Worm (Caenorhabditis elegans) whole organism, late embryonic: ENCODE data around the gene grd-11.

Source experiments
- dmd-4 ChIP-seq: sonication (generic microtip); optimal IDR thresholded peaks from 2 replicates; lab custom pipeline; 2016; ENCODE audit warnings: borderline replicate concordance, missing genetic modification characterization, missing compliant biosample characterization
- elt-2 ChIP-seq: sonication (generic microtip); optimal IDR thresholded peaks from 2 replicates; lab custom pipeline; 2016; ENCODE audit warnings: missing genetic modification reagents, missing genetic modification characterization, missing compliant biosample characterization
- fkh-10 ChIP-seq: fragments of 150-350 bp; optimal IDR thresholded peaks from 2 replicates; lab custom pipeline; 2014; ENCODE audit warnings: missing biosample characterization, missing genetic modification reagents, missing genetic modification characterization
- nfya-1 ChIP-seq: sonication (generic microtip); optimal IDR thresholded peaks from 2 replicates; lab custom pipeline; 2017; ENCODE audit warnings: missing genetic modification characterization, mild to moderate bottlenecking, missing compliant biosample characterization, antibody characterized with exemption, moderate library complexity
- odd-2 ChIP-seq: sonication (generic microtip); optimal IDR thresholded peaks from 2 replicates; lab custom pipeline; 2017; ENCODE audit warnings: antibody characterized with exemption, mild to moderate bottlenecking, missing genetic modification characterization, missing compliant biosample characterization
- pag-3 ChIP-seq: sonication (generic microtip); optimal IDR thresholded peaks from 2 replicates; lab custom pipeline; 2016; ENCODE audit warnings: missing compliant biosample characterization, missing genetic modification characterization, borderline replicate concordance
- ref-2 ChIP-seq: sonication (generic microtip); optimal IDR thresholded peaks from 2 replicates; lab custom pipeline; 2016; ENCODE audit warnings: missing genetic modification characterization, missing compliant biosample characterization
- rnt-1 ChIP-seq: sonication (generic microtip); optimal IDR thresholded peaks from 2 replicates; lab custom pipeline; 2016; ENCODE audit warnings: missing genetic modification characterization, missing compliant biosample characterization
- sox-2 ChIP-seq: fragments of 200-800 bp; sonication (Bioruptor generic); IDR thresholded peaks from 2 replicates; pipeline ENCODE4 v1.3.6; 2022; ENCODE audit warnings: missing genetic modification reagents, missing genetic modification characterization, missing compliant biosample characterization
- tbx-2 ChIP-seq: sonication (generic microtip); optimal IDR thresholded peaks from 2 replicates; lab custom pipeline; 2016; ENCODE audit warnings: missing genetic modification characterization, missing compliant biosample characterization
- ttx-3 ChIP-seq: sonication (generic microtip); optimal IDR thresholded peaks from 2 replicates; lab custom pipeline; 2016; ENCODE audit warnings: missing genetic modification reagents, missing genetic modification characterization, missing compliant biosample characterization

ce11 chrV:20410285-20410684 lies 53.7 kb downstream of the grd-11 start:
- TF ChIP-seq pag-3 (tag; lab: Kevin White, UChicago): no peak
- no peak for TF ChIP-seq ref-2
- TF ChIP-seq fkh-10: no peak
- no peak for TF ChIP-seq elt-2 (tag; lab: Kevin White, UChicago)
- TF ChIP-seq ttx-3 (tag; lab: Kevin White, UChicago): no peak
- TF ChIP-seq rnt-1 (tag; lab: Kevin White, UChicago): no peak
- TF ChIP-seq sox-2 (GFP tag; lab: Robert Waterston, UW): no peak
- no peak for TF ChIP-seq nfya-1 (tag; lab: Kevin White, UChicago)
- no peak for TF ChIP-seq odd-2 (tag; lab: Kevin White, UChicago)
- TF ChIP-seq dmd-4 (tag; lab: Kevin White, UChicago): no peak
- TF ChIP-seq tbx-2 (tag; lab: Kevin White, UChicago): no peak
